Fruit fly (Drosophila melanogaster) whole organism, embryonic: ENCODE measurements around the gene Tsp97E.

Experiments used
- Blimp-1 ChIP-seq: fragments of 200-800 bp; sonication (Bioruptor generic); optimal IDR thresholded peaks from 3 replicates; lab custom pipeline; 2018; ENCODE audit warnings: missing biosample characterization, missing genetic modification characterization, mild to moderate bottlenecking, moderate library complexity, missing genetic modification reagents
- CG10147 ChIP-seq: fragments of 200-800 bp; sonication (Bioruptor generic); optimal IDR thresholded peaks from 2 replicates; lab custom pipeline; 2019; ENCODE audit warnings: missing biosample characterization, mild to moderate bottlenecking, missing genetic modification characterization, moderate library complexity
- CG10274 ChIP-seq: fragments of 200-800 bp; sonication (Bioruptor generic); optimal IDR thresholded peaks from 3 replicates; lab custom pipeline; 2017; ENCODE audit warnings: missing biosample characterization, mild to moderate bottlenecking, missing genetic modification characterization
- CG10431 ChIP-seq: fragments of 200-800 bp; sonication (Bioruptor generic); optimal IDR thresholded peaks from 3 replicates; lab custom pipeline; 2018; ENCODE audit warnings: missing biosample characterization, mild to moderate bottlenecking, missing genetic modification characterization
- CG11695 ChIP-seq: fragments of 200-800 bp; sonication (Bioruptor generic); IDR thresholded peaks from 3 replicates; pipeline ENCODE4 v1.3.6; 2022; ENCODE audit warnings: missing biosample characterization, missing genetic modification characterization
- CG14050 ChIP-seq: fragments of 200-800 bp; sonication (Bioruptor generic); IDR thresholded peaks from 3 replicates; pipeline ENCODE4 v1.3.6; 2022; ENCODE audit warnings: missing biosample characterization, missing genetic modification characterization
- CG14441 ChIP-seq: fragments of 200-800 bp; sonication (Bioruptor generic); IDR thresholded peaks from 2 replicates; pipeline ENCODE4 v1.3.6; 2022; ENCODE audit warnings: missing biosample characterization, missing genetic modification characterization
- CG15269 ChIP-seq: fragments of 200-800 bp; sonication (Bioruptor generic); optimal IDR thresholded peaks from 2 replicates; lab custom pipeline; 2018; ENCODE audit warnings: missing biosample characterization, mild to moderate bottlenecking, missing genetic modification characterization, moderate library complexity
- CG17328 ChIP-seq: fragments of 200-800 bp; sonication (Bioruptor generic); IDR thresholded peaks from 2 replicates; pipeline ENCODE4 v1.3.6; 2022; ENCODE audit warnings: missing biosample characterization, missing genetic modification characterization
- CG17359 ChIP-seq: fragments of 200-800 bp; sonication (Bioruptor generic); optimal IDR thresholded peaks from 3 replicates; lab custom pipeline; 2018; ENCODE audit warnings: missing biosample characterization, mild to moderate bottlenecking, missing genetic modification characterization, moderate library complexity
- CG17385 ChIP-seq: fragments of 200-800 bp; sonication (Bioruptor generic); optimal IDR thresholded peaks from 3 replicates; lab custom pipeline; 2018; ENCODE audit warnings: missing biosample characterization, mild to moderate bottlenecking, missing genetic modification characterization
- CG17612 ChIP-seq: fragments of 200-800 bp; sonication (Bioruptor generic); IDR thresholded peaks from 2 replicates; pipeline ENCODE4 v1.3.6; 2022; ENCODE audit warnings: missing biosample characterization, missing genetic modification characterization
- CG17912 ChIP-seq: fragments of 200-800 bp; sonication (Bioruptor generic); optimal IDR thresholded peaks from 2 replicates; lab custom pipeline; 2018; ENCODE audit warnings: missing biosample characterization, mild to moderate bottlenecking, missing genetic modification characterization
- CG18262 ChIP-seq: fragments of 200-800 bp; optimal IDR thresholded peaks from 3 replicates; lab custom pipeline; 2019; ENCODE audit warnings: missing biosample characterization, mild to moderate bottlenecking, missing genetic modification characterization, moderate library complexity
- CG1832 ChIP-seq: fragments of 200-800 bp; sonication (Bioruptor generic); optimal IDR thresholded peaks from 2 replicates; lab custom pipeline; 2017; ENCODE audit warnings: missing biosample characterization, mild to moderate bottlenecking, missing genetic modification characterization, inconsistent platforms
- CG2875 ChIP-seq: fragments of 200-800 bp; sonication (Bioruptor generic); optimal IDR thresholded peaks from 2 replicates; lab custom pipeline; 2017; ENCODE audit warnings: missing biosample characterization, mild to moderate bottlenecking, missing genetic modification characterization, missing genetic modification reagents
- CG8924 ChIP-seq: fragments of 200-800 bp; optimal IDR thresholded peaks from 3 replicates; lab custom pipeline; 2019; ENCODE audit warnings: missing biosample characterization, mild to moderate bottlenecking, missing genetic modification characterization, moderate library complexity
- Dip2 ChIP-seq: fragments of 200-800 bp; sonication (Bioruptor generic); IDR thresholded peaks from 2 replicates; pipeline ENCODE4 v1.3.6; 2022; ENCODE audit warnings: missing biosample characterization, missing genetic modification characterization
- Fer3 ChIP-seq: fragments of 200-800 bp; sonication (Bioruptor generic); optimal IDR thresholded peaks from 2 replicates; lab custom pipeline; 2018; ENCODE audit warnings: missing biosample characterization, mild to moderate bottlenecking, missing genetic modification characterization, moderate library complexity
- Hand ChIP-seq: fragments of 200-800 bp; sonication (Bioruptor generic); optimal IDR thresholded peaks from 2 replicates; lab custom pipeline; 2017; ENCODE audit warnings: mild to moderate bottlenecking, missing biosample characterization, missing genetic modification reagents, missing genetic modification characterization
- Hmx ChIP-seq: fragments of 200-800 bp; sonication (Bioruptor generic); optimal IDR thresholded peaks from 2 replicates; lab custom pipeline; 2016; ENCODE audit warnings: missing biosample characterization, missing genetic modification characterization
- Lim3 ChIP-seq: fragments of 200-800 bp; sonication (Bioruptor generic); IDR thresholded peaks from 2 replicates; pipeline ENCODE4 v1.3.6; 2022; ENCODE audit warnings: missing biosample characterization, missing genetic modification characterization
- MBD-R2 ChIP-seq: fragments of 200-800 bp; sonication (Bioruptor generic); IDR thresholded peaks from 2 replicates; pipeline ENCODE4 v1.3.6; 2022; ENCODE audit warnings: missing biosample characterization, missing genetic modification characterization
- Meics ChIP-seq: fragments of 200-800 bp; sonication (Bioruptor generic); optimal IDR thresholded peaks from 2 replicates; lab custom pipeline; 2017; ENCODE audit warnings: missing biosample characterization, mild to moderate bottlenecking, missing genetic modification characterization
- Nf-YA ChIP-seq: fragments of 200-800 bp; sonication (Bioruptor generic); IDR thresholded peaks from 2 replicates; pipeline ENCODE4 v1.3.6; 2022; ENCODE audit warnings: missing biosample characterization, missing genetic modification characterization
- Nf-YC ChIP-seq: fragments of 200-800 bp; optimal IDR thresholded peaks from 3 replicates; lab custom pipeline; 2019; ENCODE audit warnings: missing biosample characterization, mild to moderate bottlenecking, missing genetic modification characterization, moderate library complexity
- Poxn ChIP-seq: fragments of 200-800 bp; sonication (Bioruptor generic); IDR thresholded peaks from 2 replicates; pipeline ENCODE4 v1.3.6; 2022; ENCODE audit warnings: missing biosample characterization, missing genetic modification characterization
- Ptx1 ChIP-seq: fragments of 200-800 bp; sonication (Bioruptor generic); IDR thresholded peaks from 2 replicates; pipeline ENCODE4 v1.3.6; 2022; ENCODE audit warnings: missing biosample characterization, missing genetic modification characterization
- Side ChIP-seq: fragments of 200-800 bp; sonication (Bioruptor generic); optimal IDR thresholded peaks from 2 replicates; lab custom pipeline; 2016; ENCODE audit warnings: missing biosample characterization, missing genetic modification characterization
- Sry-δ ChIP-seq: fragments of 200-800 bp; sonication (Bioruptor generic); optimal IDR thresholded peaks from 2 replicates; lab custom pipeline; 2016; ENCODE audit warnings: missing biosample characterization, missing genetic modification characterization
- Xrp1 ChIP-seq: fragments of 200-800 bp; sonication (Bioruptor generic); IDR thresholded peaks from 2 replicates; pipeline ENCODE4 v1.3.6; 2022; ENCODE audit warnings: missing biosample characterization, missing genetic modification characterization
- abd-A ChIP-seq: fragments of 200-800 bp; sonication (Bioruptor generic); optimal IDR thresholded peaks from 3 replicates; lab custom pipeline; 2019; ENCODE audit warnings: missing biosample characterization, mild to moderate bottlenecking, missing genetic modification characterization, moderate library complexity
- al ChIP-seq: fragments of 200-800 bp; sonication (Bioruptor generic); IDR thresholded peaks from 2 replicates; pipeline ENCODE4 v1.3.6; 2022; ENCODE audit warnings: missing biosample characterization, missing genetic modification characterization
- az2 ChIP-seq: fragments of 200-800 bp; sonication (Bioruptor generic); optimal IDR thresholded peaks from 3 replicates; lab custom pipeline; 2016; ENCODE audit warnings: missing biosample characterization, missing genetic modification characterization
- dmrt11E ChIP-seq: fragments of 200-800 bp; sonication (Bioruptor generic); optimal IDR thresholded peaks from 3 replicates; lab custom pipeline; 2018; ENCODE audit warnings: missing biosample characterization, mild to moderate bottlenecking, missing genetic modification characterization, moderate library complexity
- fd3F ChIP-seq: fragments of 200-800 bp; sonication (Bioruptor generic); optimal IDR thresholded peaks from 2 replicates; lab custom pipeline; 2018; ENCODE audit warnings: missing biosample characterization, mild to moderate bottlenecking, missing genetic modification characterization, moderate library complexity
- grau ChIP-seq: fragments of 200-800 bp; optimal IDR thresholded peaks from 3 replicates; lab custom pipeline; 2019; ENCODE audit warnings: missing biosample characterization, mild to moderate bottlenecking, missing genetic modification characterization, moderate library complexity
- gro ChIP-seq: fragments of 200-800 bp; sonication (Bioruptor generic); optimal IDR thresholded peaks from 2 replicates; lab custom pipeline; 2016; ENCODE audit warnings: missing biosample characterization, missing genetic modification characterization
- gsb ChIP-seq: fragments of 200-800 bp; sonication (Bioruptor generic); IDR thresholded peaks from 2 replicates; pipeline ENCODE4 v1.3.6; 2022; ENCODE audit warnings: missing biosample characterization, missing genetic modification characterization
- klu ChIP-seq: fragments of 200-800 bp; sonication (Bioruptor generic); IDR thresholded peaks from 2 replicates; pipeline ENCODE4 v1.3.6; 2022; ENCODE audit warnings: missing biosample characterization, missing genetic modification characterization
- mam ChIP-seq: fragments of 200-800 bp; sonication (Bioruptor generic); optimal IDR thresholded peaks from 3 replicates; lab custom pipeline; 2016; ENCODE audit warnings: missing biosample characterization, missing genetic modification characterization
- odd ChIP-seq: fragments of 200-800 bp; sonication (Bioruptor generic); optimal IDR thresholded peaks from 2 replicates; lab custom pipeline; 2017; ENCODE audit warnings: missing biosample characterization, mild to moderate bottlenecking, missing genetic modification characterization
- pan ChIP-seq, 4 experiments: fragments of >200 bp in 3 of 4; fragments of 200-800 bp in 1 of 4; sonication (Bioruptor generic) in 1 of 4; optimal IDR thresholded peaks in 3 of 4; IDR thresholded peaks in 1 of 4; 2 replicates each; pipeline versions ENCODE4 v1.3.6 to Lab custom; 2017 to 2022; ENCODE audit warnings: missing biosample characterization in 2 of 4, missing genetic modification characterization in 2 of 4, mixed read lengths in 1 of 4
- run ChIP-seq: fragments of 200-800 bp; sonication (Bioruptor generic); optimal IDR thresholded peaks from 3 replicates; lab custom pipeline; 2018; ENCODE audit warnings: missing biosample characterization, mild to moderate bottlenecking, missing genetic modification characterization
- so ChIP-seq: fragments of 200-800 bp; sonication (Bioruptor generic); IDR thresholded peaks from 3 replicates; pipeline ENCODE4 v1.3.6; 2022; ENCODE audit warnings: missing biosample characterization, missing genetic modification characterization
- unc-4 ChIP-seq: fragments of 200-800 bp; sonication (Bioruptor generic); IDR thresholded peaks from 2 replicates; pipeline ENCODE4 v1.3.6; 2022; ENCODE audit warnings: missing biosample characterization, missing genetic modification characterization; ENCODE audit not compliant: partially characterized antibody
- z ChIP-seq: fragments of 200-800 bp; sonication (Bioruptor generic); IDR thresholded peaks from 3 replicates; pipeline ENCODE4 v1.3.6; 2022; ENCODE audit warnings: missing biosample characterization, missing genetic modification characterization
- zf30C ChIP-seq: fragments of 200-800 bp; sonication (Bioruptor generic); optimal IDR thresholded peaks from 3 replicates; lab custom pipeline; 2018; ENCODE audit warnings: missing biosample characterization, mild to moderate bottlenecking, missing genetic modification characterization

The Tsp97E gene

DNA sequence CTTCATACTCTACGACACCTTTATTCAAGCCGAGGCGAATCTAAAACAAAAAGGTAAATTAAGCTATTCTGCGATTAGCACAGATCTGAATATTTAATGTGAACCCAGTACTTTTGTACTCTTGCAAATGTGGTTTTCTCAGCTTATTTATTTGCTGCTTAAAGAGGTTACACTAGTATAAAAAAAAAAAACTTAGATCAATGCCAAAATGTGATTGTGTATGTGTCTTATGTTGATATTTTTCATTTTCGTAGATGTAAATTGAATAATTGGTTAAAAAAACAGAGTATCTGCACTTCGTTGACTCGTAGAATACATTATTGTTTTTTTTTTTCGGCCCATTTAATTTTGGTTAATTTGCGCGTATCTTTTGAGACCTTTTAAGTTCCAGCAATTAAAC lies 5.1 kb upstream of the Tsp97E start (continued):
- TF ChIP-seq CG17612 (GFP tag; lab: Robert Waterston, UW): no peak
- peak; percentile 37 for TF ChIP-seq Meics
- TF ChIP-seq Hmx (GFP tag; lab: Kevin White, UChicago): no peak
- TF ChIP-seq CG11695 (GFP tag; lab: Robert Waterston, UW): 0 out of 3 replicates have a peak, but pooled peaks have one; percentile 38
- no peak for TF ChIP-seq abd-A
- TF ChIP-seq fd3F: no peak
- TF ChIP-seq CG10274 (GFP tag; lab: Kevin White, UChicago): no peak
- TF ChIP-seq CG17912: no peak
- TF ChIP-seq so: no peak
- TF ChIP-seq Poxn: no peak
- TF ChIP-seq odd (GFP tag; lab: Kevin White, UChicago): no peak
- TF ChIP-seq CG14441 (GFP tag; lab: Robert Waterston, UW): 0 out of 2 replicates have a peak, but pooled peaks have one; percentile 13
- peak; percentile 1 for TF ChIP-seq Fer3
- TF ChIP-seq klu: no peak
- no peak for TF ChIP-seq Dip2 (GFP tag; lab: Robert Waterston, UW)
- TF ChIP-seq CG8924 (tag; lab: Kevin White, UChicago): no peak
- TF ChIP-seq, all 482 proteins: peak for 14

DNA sequence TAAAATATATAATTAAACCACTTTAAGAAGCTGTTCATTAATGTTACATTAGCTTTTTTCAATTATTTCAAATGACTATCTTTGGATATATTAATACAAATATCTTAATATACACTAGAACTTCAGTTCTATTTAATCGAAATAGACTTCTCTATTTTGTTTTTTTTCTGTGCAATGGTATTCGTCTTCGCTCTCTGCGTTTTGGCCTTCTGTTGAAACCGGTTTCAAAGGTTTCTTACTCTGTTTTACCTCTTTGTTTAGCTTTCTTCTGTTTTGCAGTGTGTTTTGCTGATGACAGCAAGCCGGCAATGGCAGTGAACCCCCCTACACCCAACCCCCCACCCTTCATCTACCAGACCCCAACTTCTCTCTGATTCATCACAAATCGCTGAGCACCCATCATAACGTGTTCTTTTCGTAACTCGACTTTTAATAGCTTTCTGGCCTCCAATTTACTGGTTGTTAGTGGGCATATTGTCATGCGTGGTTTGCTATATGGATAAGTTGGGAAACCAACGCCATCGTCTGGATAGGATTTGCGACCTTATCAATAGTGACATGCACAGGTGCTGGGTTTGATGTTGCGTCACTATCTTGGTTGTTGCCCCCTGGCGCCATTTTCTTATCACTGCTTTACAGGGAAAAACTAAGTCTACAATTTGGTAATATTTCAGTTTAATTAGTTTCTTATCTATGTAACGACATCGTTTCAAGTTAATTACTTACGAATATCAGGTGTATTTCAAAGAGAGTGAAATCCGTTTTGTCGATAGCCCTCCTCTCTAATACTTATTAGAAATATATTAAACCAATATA lies 4.4 kb upstream of the Tsp97E start:
- TF ChIP-seq CG10431 (GFP tag; lab: Kevin White, UChicago) (peak; percentile 10), run (tag; lab: Kevin White, UChicago) (no peak), Ptx1 (GFP tag; lab: Robert Waterston, UW) (0 out of 2 replicates have a peak, but pooled peaks have one; percentile 18), Xrp1 (GFP tag; lab: Robert Waterston, UW) (peak; percentile 43; the same call in 1 of the 2 replicates), Blimp-1 (GFP tag; lab: Kevin White, UChicago) (peak; percentile 45), unc-4 (GFP tag; lab: Robert Waterston, UW) (no peak), Nf-YC (tag; lab: Kevin White, UChicago) (peak; percentile 17), Lim3 (GFP tag; lab: Robert Waterston, UW) (peak; percentile 54; the same call in 1 of the 2 replicates), z (GFP tag; lab: Robert Waterston, UW) (no peak), Side (no peak), MBD-R2 (GFP tag; lab: Robert Waterston, UW) (no peak), Dip2 (GFP tag; lab: Robert Waterston, UW) (no peak), al (0 out of 2 replicates have a peak, but pooled peaks have one; percentile 10), Sry-δ (GFP tag; lab: Kevin White, UChicago) (no peak), CG17385 (peak; percentile 20), CG15269 (tag; lab: Kevin White, UChicago) (peak; percentile 36), CG17328 (0 out of 2 replicates have a peak, but pooled peaks have one; percentile 26), pan (optimal IDR thresholded peaks at IDR 0.05; lab: Kevin White, UChicago) (no peak), pan (GFP tag; optimal IDR thresholded peaks at IDR 0.05 in 1 of 2, IDR thresholded peaks at IDR 0.05 in 1 of 2) (peak in 1 of 2 experiments; percentile 40), CG18262 (peak; percentile 37), CG11695 (GFP tag; lab: Robert Waterston, UW) (no peak), gsb (GFP tag; lab: Robert Waterston, UW) (peak; percentile 46; the same call in 1 of the 2 replicates), zf30C (GFP tag; lab: Kevin White, UChicago) (peak; percentile 47), Hand (no peak), grau (tag; lab: Kevin White, UChicago) (peak; percentile 43), az2 (GFP tag; lab: Kevin White, UChicago) (peak; percentile 17), Nf-YA (GFP tag; lab: Robert Waterston, UW) (no peak), CG2875 (no peak), CG1832 (GFP tag; lab: Kevin White, UChicago) (no peak), dmrt11E (tag; lab: Kevin White, UChicago) (peak; percentile 32), CG10147 (peak; percentile 13), CG17359 (tag; lab: Kevin White, UChicago) (no peak), gro (no peak), mam (no peak), CG14050 (GFP tag; lab: Robert Waterston, UW) (no peak)
